Worm (Caenorhabditis elegans) whole organism, L1 larva: ENCODE results near the gene brf-1.
A peak's percentile ranks its signal among the peaks of the same experiment; 100 is the strongest.

Experiments
- C16A3.4 ChIP-seq: fragments of 150-350 bp; optimal IDR thresholded peaks from 2 replicates; lab custom pipeline; 2014; ENCODE audit warnings: missing biosample characterization, missing genetic modification characterization
- C34B4.2 ChIP-seq: sonication (generic microtip); optimal IDR thresholded peaks from 2 replicates; lab custom pipeline; 2017; ENCODE audit warnings: mild to moderate bottlenecking, missing genetic modification characterization, missing compliant biosample characterization
- F16B12.6 ChIP-seq: fragments of 150-350 bp; optimal IDR thresholded peaks from 2 replicates; lab custom pipeline; 2014; ENCODE audit warnings: missing biosample characterization, missing genetic modification characterization
- alr-1 ChIP-seq: fragments of 200-800 bp; sonication (Bioruptor generic); optimal IDR thresholded peaks from 2 replicates; lab custom pipeline; 2018; ENCODE audit warnings: borderline replicate concordance, mild to moderate bottlenecking, missing genetic modification characterization, missing compliant biosample characterization
- aly-2 ChIP-seq: fragments of 150-350 bp; optimal IDR thresholded peaks from 2 replicates; lab custom pipeline; 2014; ENCODE audit warnings: missing biosample characterization, missing genetic modification characterization
- ama-1 ChIP-seq: fragments of 150-350 bp; optimal IDR thresholded peaks from 2 replicates; lab custom pipeline; 2014
- blmp-1 ChIP-seq: fragments of 150-350 bp; optimal IDR thresholded peaks from 2 replicates; lab custom pipeline; 2014; ENCODE audit warnings: missing biosample characterization, missing genetic modification characterization
- ceh-63 ChIP-seq: fragments of 200-800 bp; sonication (Bioruptor generic); optimal IDR thresholded peaks from 2 replicates; lab custom pipeline; 2018; ENCODE audit warnings: mild to moderate bottlenecking, missing genetic modification characterization, missing compliant biosample characterization
- ceh-82 ChIP-seq, 3 experiments: fragments of 150-350 bp in 1 of 3; sonication (generic microtip) in 2 of 3; optimal IDR thresholded peaks; 2 replicates each; lab custom pipeline; 2014 to 2017; ENCODE audit warnings: missing biosample characterization in 3 of 3, missing genetic modification characterization in 3 of 3
- ceh-90 ChIP-seq: sonication (generic microtip); optimal IDR thresholded peaks from 2 replicates; lab custom pipeline; 2016; ENCODE audit warnings: missing genetic modification characterization, missing compliant biosample characterization
- ces-1 ChIP-seq: fragments of 150-350 bp; optimal IDR thresholded peaks from 2 replicates; lab custom pipeline; 2014; ENCODE audit warnings: missing biosample characterization, missing genetic modification reagents, missing genetic modification characterization
- dpl-1 ChIP-seq, 3 experiments: fragments of 150-350 bp in 2 of 3; sonication (generic microtip) in 1 of 3; optimal IDR thresholded peaks; 2 replicates each; lab custom pipeline; 2014 to 2017; ENCODE audit warnings: missing biosample characterization in 3 of 3, missing genetic modification characterization in 3 of 3, missing genetic modification reagents in 3 of 3
- dsc-1 ChIP-seq: sonication (generic microtip); optimal IDR thresholded peaks from 2 replicates; lab custom pipeline; 2016; ENCODE audit warnings: mild to moderate bottlenecking, missing genetic modification characterization, missing compliant biosample characterization
- efl-1 ChIP-seq, 4 experiments: fragments of 150-350 bp; optimal IDR thresholded peaks in 3 of 4; peaks in 1 of 4; 1 replicate in 1 of 4; 2 replicates in 3 of 4; lab custom pipeline; 2014; ENCODE audit warnings: missing biosample characterization in 2 of 4, missing genetic modification characterization in 2 of 4, missing genetic modification reagents in 2 of 4
- efl-3 ChIP-seq: fragments of 200-800 bp; sonication (Bioruptor generic); optimal IDR thresholded peaks from 2 replicates; lab custom pipeline; 2018; ENCODE audit warnings: mild to moderate bottlenecking, missing genetic modification characterization, missing compliant biosample characterization
- elt-3 ChIP-seq, 6 experiments: fragments of 150-350 bp in 1 of 6; sonication (generic microtip); optimal IDR thresholded peaks; 2 replicates each; lab custom pipeline; 2017 to 2018; ENCODE audit warnings: missing biosample characterization in 6 of 6, missing genetic modification characterization in 6 of 6, inconsistent platforms in 1 of 6
- ets-5 ChIP-seq: fragments of 200-800 bp; sonication (Bioruptor generic); IDR thresholded peaks from 2 replicates; pipeline ENCODE4 v1.3.6; 2022; ENCODE audit warnings: missing genetic modification characterization, missing compliant biosample characterization
- fkh-10 ChIP-seq: sonication (generic microtip); optimal IDR thresholded peaks from 2 replicates; lab custom pipeline; 2017; ENCODE audit warnings: missing biosample characterization, missing genetic modification reagents, missing genetic modification characterization
- fkh-8 ChIP-seq: sonication (generic microtip); optimal IDR thresholded peaks from 2 replicates; lab custom pipeline; 2016; ENCODE audit warnings: mild to moderate bottlenecking, missing genetic modification characterization, missing compliant biosample characterization
- grh-1 ChIP-seq: fragments of 200-800 bp; sonication (Bioruptor generic); IDR thresholded peaks from 2 replicates; pipeline ENCODE4 v1.3.6; 2022; ENCODE audit warnings: missing genetic modification reagents, missing genetic modification characterization, missing compliant biosample characterization
- hlh-4 ChIP-seq: sonication (generic microtip); optimal IDR thresholded peaks from 2 replicates; lab custom pipeline; 2016; ENCODE audit warnings: mild to moderate bottlenecking, missing genetic modification characterization, missing compliant biosample characterization
- hpl-2 ChIP-seq: fragments of 150-350 bp; optimal IDR thresholded peaks from 2 replicates; lab custom pipeline; 2014; ENCODE audit warnings: missing biosample characterization, missing genetic modification reagents, missing genetic modification characterization
- irx-1 ChIP-seq: sonication (generic microtip); optimal IDR thresholded peaks from 2 replicates; lab custom pipeline; 2016; ENCODE audit warnings: missing genetic modification characterization, missing compliant biosample characterization
- jun-1 ChIP-seq: fragments of 150-350 bp; optimal IDR thresholded peaks from 2 replicates; lab custom pipeline; 2014; ENCODE audit warnings: missing biosample characterization, missing genetic modification reagents, missing genetic modification characterization
- lin-13 ChIP-seq: fragments of 150-350 bp; optimal IDR thresholded peaks from 2 replicates; lab custom pipeline; 2014; ENCODE audit warnings: missing biosample characterization, missing genetic modification reagents, missing genetic modification characterization
- lin-14 ChIP-seq: fragments of 200-800 bp; sonication (Bioruptor generic); optimal IDR thresholded peaks from 2 replicates; lab custom pipeline; 2018; ENCODE audit warnings: mild to moderate bottlenecking, missing genetic modification characterization, moderate library complexity, missing compliant biosample characterization
- lin-15B ChIP-seq: fragments of 150-350 bp; sonication (generic microtip); optimal IDR thresholded peaks from 3 replicates; lab custom pipeline; 2014; ENCODE audit warnings: missing biosample characterization, missing genetic modification characterization
- lin-35 ChIP-seq, 2 experiments: fragments of 150-350 bp; optimal IDR thresholded peaks; 2 replicates each; lab custom pipeline; 2014; ENCODE audit warnings: missing biosample characterization in 2 of 2, missing genetic modification characterization in 2 of 2, missing genetic modification reagents in 2 of 2
- lin-39 ChIP-seq: fragments of 150-350 bp; optimal IDR thresholded peaks from 2 replicates; lab custom pipeline; 2014; ENCODE audit warnings: missing biosample characterization, missing genetic modification reagents, missing genetic modification characterization
- lsy-2 ChIP-seq, 2 experiments: fragments of 150-350 bp; optimal IDR thresholded peaks; 2 replicates each; lab custom pipeline; 2014; ENCODE audit warnings: missing biosample characterization in 2 of 2, missing genetic modification characterization in 2 of 2
- mab-9 ChIP-seq: fragments of 200-800 bp; sonication (Bioruptor generic); IDR thresholded peaks from 2 replicates; pipeline ENCODE4 v1.3.6; 2022; ENCODE audit warnings: missing genetic modification reagents, missing genetic modification characterization, missing compliant biosample characterization
- mef-2 ChIP-seq: fragments of 150-350 bp; optimal IDR thresholded peaks from 2 replicates; lab custom pipeline; 2014; ENCODE audit warnings: missing biosample characterization, missing genetic modification characterization
- mep-1 ChIP-seq: fragments of 150-350 bp; optimal IDR thresholded peaks from 2 replicates; lab custom pipeline; 2014; ENCODE audit warnings: missing biosample characterization, missing genetic modification characterization
- nhr-11 ChIP-seq: fragments of 150-350 bp; optimal IDR thresholded peaks from 2 replicates; lab custom pipeline; 2014; ENCODE audit warnings: missing biosample characterization, missing genetic modification characterization
- nhr-19 ChIP-seq: fragments of 200-800 bp; sonication (Bioruptor generic); conservative IDR thresholded peaks from 2 replicates; pipeline ENCODE4 v1.3.6; 2022; ENCODE audit warnings: missing genetic modification characterization, missing compliant biosample characterization
- nhr-20 ChIP-seq: sonication (generic microtip); optimal IDR thresholded peaks from 2 replicates; lab custom pipeline; 2016; ENCODE audit warnings: mild to moderate bottlenecking, missing genetic modification characterization, missing compliant biosample characterization
- nhr-237 ChIP-seq: fragments of 150-350 bp; optimal IDR thresholded peaks from 2 replicates; lab custom pipeline; 2014; ENCODE audit warnings: missing biosample characterization, missing genetic modification characterization
- nhr-28 ChIP-seq: fragments of 150-350 bp; optimal IDR thresholded peaks from 2 replicates; lab custom pipeline; 2014; ENCODE audit warnings: missing biosample characterization, missing genetic modification characterization
- nhr-47 ChIP-seq: sonication (generic microtip); optimal IDR thresholded peaks from 2 replicates; lab custom pipeline; 2016; ENCODE audit warnings: mild to moderate bottlenecking, missing genetic modification characterization, moderate library complexity, missing compliant biosample characterization
- nhr-76 ChIP-seq: sonication (generic microtip); optimal IDR thresholded peaks from 2 replicates; lab custom pipeline; 2017; ENCODE audit warnings: missing biosample characterization, missing genetic modification characterization
- nhr-77 ChIP-seq: fragments of 150-350 bp; optimal IDR thresholded peaks from 2 replicates; lab custom pipeline; 2014; ENCODE audit warnings: missing biosample characterization, missing genetic modification characterization
- nhr-84 ChIP-seq: sonication (generic microtip); optimal IDR thresholded peaks from 2 replicates; lab custom pipeline; 2017; ENCODE audit warnings: missing biosample characterization, missing genetic modification characterization
- nhr-85 ChIP-seq: sonication (generic microtip); peaks from one replicate; lab custom pipeline; 2016; ENCODE audit warnings: missing genetic modification characterization, inconsistent platforms, missing compliant biosample characterization
- nhr-90 ChIP-seq: sonication (generic microtip); optimal IDR thresholded peaks from 2 replicates; lab custom pipeline; 2016; ENCODE audit warnings: mild to moderate bottlenecking, missing genetic modification characterization, missing compliant biosample characterization; ENCODE audit not compliant: poor library complexity
- sup-37 ChIP-seq: fragments of 200-800 bp; sonication (Bioruptor generic); optimal IDR thresholded peaks from 2 replicates; lab custom pipeline; 2018; ENCODE audit warnings: mild to moderate bottlenecking, missing genetic modification characterization, missing compliant biosample characterization
- tbx-2 ChIP-seq: sonication (generic microtip); optimal IDR thresholded peaks from 2 replicates; lab custom pipeline; 2016; ENCODE audit warnings: missing genetic modification characterization, missing compliant biosample characterization
- unc-130 ChIP-seq: fragments of 150-350 bp; optimal IDR thresholded peaks from 2 replicates; lab custom pipeline; 2017; ENCODE audit warnings: missing biosample characterization, missing genetic modification characterization, inconsistent platforms
- unc-30 ChIP-seq: sonication (generic microtip); optimal IDR thresholded peaks from 2 replicates; lab custom pipeline; 2017; ENCODE audit warnings: missing biosample characterization, missing genetic modification characterization
- unc-62 ChIP-seq: fragments of 150-350 bp; optimal IDR thresholded peaks from 2 replicates; lab custom pipeline; 2014; ENCODE audit warnings: missing biosample characterization, missing genetic modification reagents, missing genetic modification characterization
- unc-86 ChIP-seq: sonication (generic microtip); optimal IDR thresholded peaks from 2 replicates; lab custom pipeline; 2016; ENCODE audit warnings: missing genetic modification characterization, missing compliant biosample characterization
- xbp-1 ChIP-seq: sonication (generic microtip); optimal IDR thresholded peaks from 2 replicates; lab custom pipeline; 2016; ENCODE audit warnings: missing genetic modification characterization, missing compliant biosample characterization
- zag-1 ChIP-seq: fragments of 150-350 bp; optimal IDR thresholded peaks from 2 replicates; lab custom pipeline; 2014; ENCODE audit warnings: missing biosample characterization, missing genetic modification characterization
- zip-4 ChIP-seq: fragments of 200-800 bp; sonication (Bioruptor generic); optimal IDR thresholded peaks from 2 replicates; lab custom pipeline; 2018; ENCODE audit warnings: mild to moderate bottlenecking, missing genetic modification characterization, moderate library complexity, missing compliant biosample characterization
- ztf-4 ChIP-seq: fragments of 150-350 bp; optimal IDR thresholded peaks from 2 replicates; lab custom pipeline; 2014; ENCODE audit warnings: missing biosample characterization, missing genetic modification characterization

brf-1 gene

ce11 chrII:7337469-7337893 is 31.8 kb downstream of the brf-1 start:
- TF ChIP-seq unc-86 (tag; lab: Kevin White, UChicago) (no peak), alr-1 (no peak), nhr-84 (no peak), xbp-1 (tag; lab: Kevin White, UChicago) (peak; percentile 74), nhr-28 (tag; lab: Kevin White, UChicago) (no peak), ces-1 (no peak), nhr-237 (peak; percentile 45), mep-1 (tag; lab: Kevin White, UChicago) (peak; percentile 42), nhr-11 (tag; lab: Kevin White, UChicago) (no peak), lin-14 (GFP tag; lab: Kevin White, UChicago) (peak; percentile 95), ets-5 (no peak), dsc-1 (tag; lab: Kevin White, UChicago) (peak; percentile 97), hpl-2 (no peak), C34B4.2 (tag; lab: Kevin White, UChicago) (no peak), unc-130 (tag; lab: Kevin White, UChicago) (peak; percentile 84), mef-2 (tag; lab: Kevin White, UChicago) (no peak), nhr-19 (GFP tag; lab: Robert Waterston, UW) (peak; percentile 91), ztf-4 (tag; lab: Kevin White, UChicago) (peak; percentile 68), elt-3 (tag; optimal IDR thresholded peaks at IDR 0.05; lab: Kevin White, UChicago) (peak in 5 of 6 experiments; percentile 15 to 95 (median 48)), unc-62 (GFP tag; lab: Kevin White, UChicago) (no peak), nhr-77 (tag; lab: Kevin White, UChicago) (peak; percentile 27), nhr-47 (tag; lab: Kevin White, UChicago) (peak; percentile 82), zag-1 (no peak), lin-39 (tag; lab: Kevin White, UChicago) (no peak), tbx-2 (tag; lab: Kevin White, UChicago) (peak; percentile 78), nhr-85 (tag; lab: Kevin White, UChicago) (peak; percentile 99), dpl-1 (GFP tag; optimal IDR thresholded peaks at IDR 0.05; lab: Kevin White, UChicago) (peak in 2 of 3 experiments; percentile 10 to 31), lin-35 (GFP tag; optimal IDR thresholded peaks at IDR 0.05; lab: Kevin White, UChicago) (peak; percentile 31 to 80), hlh-4 (no peak), zip-4 (GFP tag; lab: Kevin White, UChicago) (peak; percentile 24), F16B12.6 (tag; lab: Kevin White, UChicago) (no peak), ceh-63 (GFP tag; lab: Kevin White, UChicago) (no peak), irx-1 (tag; lab: Kevin White, UChicago) (peak; percentile 59), ceh-90 (tag; lab: Kevin White, UChicago) (no peak), ceh-82 (tag; optimal IDR thresholded peaks at IDR 0.05; lab: Kevin White, UChicago) (peak in 2 of 3 experiments; percentile 23 to 49), C16A3.4 (tag; lab: Kevin White, UChicago) (peak; percentile 57), nhr-20 (tag; lab: Kevin White, UChicago) (peak; percentile 95), jun-1 (peak; percentile 57), sup-37 (no peak), nhr-76 (no peak), nhr-90 (peak; percentile 89), fkh-10 (GFP tag; lab: Kevin White, UChicago) (no peak), fkh-8 (tag; lab: Kevin White, UChicago) (peak; percentile 59), efl-3 (GFP tag; lab: Kevin White, UChicago) (no peak), lin-13 (peak; percentile 48), grh-1 (GFP tag; lab: Robert Waterston, UW) (peak; percentile 72), unc-30 (tag; lab: Kevin White, UChicago) (no peak), mab-9 (0 out of 2 replicates have a peak, but pooled peaks have one; percentile 55), blmp-1 (peak; percentile 81), lin-15B (tag; lab: Kevin White, UChicago) (no peak), efl-1 (optimal IDR thresholded peaks at IDR 0.05; lab: Kevin White, UChicago) (peak; percentile 39 to 44), efl-1 (GFP tag; optimal IDR thresholded peaks at IDR 0.05 in 1 of 2; lab: Kevin White, UChicago) (peak in 1 of 2 experiments; percentile 17), aly-2 (tag; lab: Kevin White, UChicago) (no peak), lsy-2 (tag; optimal IDR thresholded peaks at IDR 0.05; lab: Kevin White, UChicago) (peak; percentile 46 to 78), ama-1 (peak; percentile 34)
